Fruit fly (Drosophila melanogaster): ENCODE measurements around the gene Dysb.

- TF ChIP-seq OdsH (GFP tag; optimal IDR thresholded peaks at IDR 0.05) (no peak), ey (GFP tag; optimal IDR thresholded peaks at IDR 0.05) (no peak), fru (GFP tag; optimal IDR thresholded peaks at IDR 0.05) (no peak), CG32264 (GFP tag; optimal IDR thresholded peaks at IDR 0.05) (no peak)
Measured at dm6 chr3L:18822049-18822448, 45.5 kb upstream of the Dysb start.

Data from whole organism, wandering third instar larva.